Worm (Caenorhabditis elegans) whole organism, L1 larva: Measurements from ENCODE around the gene prx-6.

Source experiments
- C04F5.9 ChIP-seq: sonication (generic microtip); optimal IDR thresholded peaks from 2 replicates; lab custom pipeline; 2016; ENCODE audit warnings: missing genetic modification characterization, missing compliant biosample characterization
- C16A3.4 ChIP-seq: fragments of 150-350 bp; optimal IDR thresholded peaks from 2 replicates; lab custom pipeline; 2014; ENCODE audit warnings: missing biosample characterization, missing genetic modification characterization
- Y116A8C.19 ChIP-seq: sonication (generic microtip); optimal IDR thresholded peaks from 2 replicates; lab custom pipeline; 2016; ENCODE audit warnings: missing compliant biosample characterization, missing genetic modification characterization, borderline replicate concordance
- aly-2 ChIP-seq: fragments of 150-350 bp; optimal IDR thresholded peaks from 2 replicates; lab custom pipeline; 2014; ENCODE audit warnings: missing biosample characterization, missing genetic modification characterization
- blmp-1 ChIP-seq: fragments of 150-350 bp; optimal IDR thresholded peaks from 2 replicates; lab custom pipeline; 2014; ENCODE audit warnings: missing biosample characterization, missing genetic modification characterization
- ceh-8 ChIP-seq: fragments of 200-800 bp; sonication (Bioruptor generic); optimal IDR thresholded peaks from 2 replicates; lab custom pipeline; 2018; ENCODE audit warnings: mild to moderate bottlenecking, missing genetic modification characterization, moderate library complexity, missing compliant biosample characterization
- ceh-82 ChIP-seq, 3 experiments: fragments of 150-350 bp in 1 of 3; sonication (generic microtip) in 2 of 3; optimal IDR thresholded peaks; 2 replicates each; lab custom pipeline; 2014 to 2017; ENCODE audit warnings: missing biosample characterization in 3 of 3, missing genetic modification characterization in 3 of 3
- ceh-88 ChIP-seq: fragments of 200-800 bp; sonication (Bioruptor generic); IDR thresholded peaks from 2 replicates; pipeline ENCODE4 v1.3.6; 2022; ENCODE audit warnings: missing genetic modification characterization, missing compliant biosample characterization
- ces-1 ChIP-seq: fragments of 150-350 bp; optimal IDR thresholded peaks from 2 replicates; lab custom pipeline; 2014; ENCODE audit warnings: missing biosample characterization, missing genetic modification reagents, missing genetic modification characterization
- dpl-1 ChIP-seq, 3 experiments: fragments of 150-350 bp in 2 of 3; sonication (generic microtip) in 1 of 3; optimal IDR thresholded peaks; 2 replicates each; lab custom pipeline; 2014 to 2017; ENCODE audit warnings: missing biosample characterization in 3 of 3, missing genetic modification characterization in 3 of 3, missing genetic modification reagents in 3 of 3
- dsc-1 ChIP-seq: sonication (generic microtip); optimal IDR thresholded peaks from 2 replicates; lab custom pipeline; 2016; ENCODE audit warnings: mild to moderate bottlenecking, missing genetic modification characterization, missing compliant biosample characterization
- efl-1 ChIP-seq, 4 experiments: fragments of 150-350 bp; optimal IDR thresholded peaks in 3 of 4; peaks in 1 of 4; 1 replicate in 1 of 4; 2 replicates in 3 of 4; lab custom pipeline; 2014; ENCODE audit warnings: missing biosample characterization in 2 of 4, missing genetic modification characterization in 2 of 4, missing genetic modification reagents in 2 of 4
- efl-3 ChIP-seq: fragments of 200-800 bp; sonication (Bioruptor generic); optimal IDR thresholded peaks from 2 replicates; lab custom pipeline; 2018; ENCODE audit warnings: mild to moderate bottlenecking, missing genetic modification characterization, missing compliant biosample characterization
- egl-13 ChIP-seq: sonication (generic microtip); optimal IDR thresholded peaks from 2 replicates; lab custom pipeline; 2016; ENCODE audit warnings: missing genotype, missing genetic modification reagents, missing genetic modification characterization, missing compliant biosample characterization
- elt-2 ChIP-seq: sonication (generic microtip); optimal IDR thresholded peaks from 2 replicates; lab custom pipeline; 2016; ENCODE audit warnings: missing genetic modification characterization, mild to moderate bottlenecking, inconsistent platforms, missing compliant biosample characterization, missing genetic modification reagents
- elt-3 ChIP-seq, 6 experiments: fragments of 150-350 bp in 1 of 6; sonication (generic microtip); optimal IDR thresholded peaks; 2 replicates each; lab custom pipeline; 2017 to 2018; ENCODE audit warnings: missing biosample characterization in 6 of 6, missing genetic modification characterization in 6 of 6, inconsistent platforms in 1 of 6
- fkh-8 ChIP-seq: sonication (generic microtip); optimal IDR thresholded peaks from 2 replicates; lab custom pipeline; 2016; ENCODE audit warnings: mild to moderate bottlenecking, missing genetic modification characterization, missing compliant biosample characterization
- isw-1 ChIP-seq: fragments of 200-800 bp; sonication (Bioruptor generic); IDR thresholded peaks from 2 replicates; pipeline ENCODE4 v1.3.6; 2022; ENCODE audit warnings: missing genetic modification characterization, missing compliant biosample characterization
- lin-39 ChIP-seq: fragments of 150-350 bp; optimal IDR thresholded peaks from 2 replicates; lab custom pipeline; 2014; ENCODE audit warnings: missing biosample characterization, missing genetic modification reagents, missing genetic modification characterization
- lir-3 ChIP-seq: sonication (generic microtip); optimal IDR thresholded peaks from 2 replicates; lab custom pipeline; 2016; ENCODE audit warnings: mild to moderate bottlenecking, missing genetic modification characterization, moderate library complexity, missing compliant biosample characterization; ENCODE audit not compliant: poor library complexity
- lsy-2 ChIP-seq, 2 experiments: fragments of 150-350 bp; optimal IDR thresholded peaks; 2 replicates each; lab custom pipeline; 2014; ENCODE audit warnings: missing biosample characterization in 2 of 2, missing genetic modification characterization in 2 of 2
- mab-9 ChIP-seq: fragments of 200-800 bp; sonication (Bioruptor generic); IDR thresholded peaks from 2 replicates; pipeline ENCODE4 v1.3.6; 2022; ENCODE audit warnings: missing genetic modification reagents, missing genetic modification characterization, missing compliant biosample characterization
- mdl-1 ChIP-seq, 2 experiments: fragments of 150-350 bp; optimal IDR thresholded peaks; 2 replicates each; lab custom pipeline; 2014 to 2017; ENCODE audit warnings: missing biosample characterization in 2 of 2, missing genetic modification characterization in 2 of 2, inconsistent platforms in 1 of 2
- mep-1 ChIP-seq: fragments of 150-350 bp; optimal IDR thresholded peaks from 2 replicates; lab custom pipeline; 2014; ENCODE audit warnings: missing biosample characterization, missing genetic modification characterization
- nhr-11 ChIP-seq: fragments of 150-350 bp; optimal IDR thresholded peaks from 2 replicates; lab custom pipeline; 2014; ENCODE audit warnings: missing biosample characterization, missing genetic modification characterization
- nhr-19 ChIP-seq: fragments of 200-800 bp; sonication (Bioruptor generic); conservative IDR thresholded peaks from 2 replicates; pipeline ENCODE4 v1.3.6; 2022; ENCODE audit warnings: missing genetic modification characterization, missing compliant biosample characterization
- nhr-20 ChIP-seq: sonication (generic microtip); optimal IDR thresholded peaks from 2 replicates; lab custom pipeline; 2016; ENCODE audit warnings: mild to moderate bottlenecking, missing genetic modification characterization, missing compliant biosample characterization
- nhr-47 ChIP-seq: sonication (generic microtip); optimal IDR thresholded peaks from 2 replicates; lab custom pipeline; 2016; ENCODE audit warnings: mild to moderate bottlenecking, missing genetic modification characterization, moderate library complexity, missing compliant biosample characterization
- nhr-71 ChIP-seq: sonication (generic microtip); optimal IDR thresholded peaks from 2 replicates; lab custom pipeline; 2016; ENCODE audit warnings: mild to moderate bottlenecking, missing genetic modification characterization, moderate library complexity, missing compliant biosample characterization
- nhr-76 ChIP-seq: sonication (generic microtip); optimal IDR thresholded peaks from 2 replicates; lab custom pipeline; 2017; ENCODE audit warnings: missing biosample characterization, missing genetic modification characterization
- nhr-77 ChIP-seq: fragments of 150-350 bp; optimal IDR thresholded peaks from 2 replicates; lab custom pipeline; 2014; ENCODE audit warnings: missing biosample characterization, missing genetic modification characterization
- nhr-84 ChIP-seq: sonication (generic microtip); optimal IDR thresholded peaks from 2 replicates; lab custom pipeline; 2017; ENCODE audit warnings: missing biosample characterization, missing genetic modification characterization
- nhr-85 ChIP-seq: sonication (generic microtip); peaks from one replicate; lab custom pipeline; 2016; ENCODE audit warnings: missing genetic modification characterization, inconsistent platforms, missing compliant biosample characterization
- nhr-90 ChIP-seq: sonication (generic microtip); optimal IDR thresholded peaks from 2 replicates; lab custom pipeline; 2016; ENCODE audit warnings: mild to moderate bottlenecking, missing genetic modification characterization, missing compliant biosample characterization; ENCODE audit not compliant: poor library complexity
- pag-3 ChIP-seq: sonication (generic microtip); optimal IDR thresholded peaks from 2 replicates; lab custom pipeline; 2017; ENCODE audit warnings: missing genetic modification characterization, mild to moderate bottlenecking, missing compliant biosample characterization, antibody characterized with exemption, borderline replicate concordance; ENCODE audit not compliant: insufficient read depth
- rnt-1 ChIP-seq: sonication (generic microtip); optimal IDR thresholded peaks from 2 replicates; lab custom pipeline; 2016; ENCODE audit warnings: mild to moderate bottlenecking, missing genetic modification characterization, moderate library complexity, missing compliant biosample characterization
- skn-1 ChIP-seq: fragments of 150-350 bp; optimal IDR thresholded peaks from 2 replicates; lab custom pipeline; 2014; ENCODE audit warnings: missing biosample characterization, missing genetic modification characterization
- snpc-4 ChIP-seq: fragments of 150-350 bp; optimal IDR thresholded peaks from 2 replicates; lab custom pipeline; 2014; ENCODE audit warnings: missing biosample characterization, missing genetic modification characterization
- snu-23 ChIP-seq: sonication (generic microtip); optimal IDR thresholded peaks from 2 replicates; lab custom pipeline; 2016; ENCODE audit warnings: missing genetic modification characterization, missing compliant biosample characterization
- sox-4 ChIP-seq: sonication (generic microtip); optimal IDR thresholded peaks from 2 replicates; lab custom pipeline; 2016; ENCODE audit warnings: missing genetic modification characterization, missing compliant biosample characterization
- sup-37 ChIP-seq: fragments of 200-800 bp; sonication (Bioruptor generic); optimal IDR thresholded peaks from 2 replicates; lab custom pipeline; 2018; ENCODE audit warnings: mild to moderate bottlenecking, missing genetic modification characterization, missing compliant biosample characterization
- tbx-2 ChIP-seq: sonication (generic microtip); optimal IDR thresholded peaks from 2 replicates; lab custom pipeline; 2016; ENCODE audit warnings: missing genetic modification characterization, missing compliant biosample characterization
- unc-130 ChIP-seq: fragments of 150-350 bp; optimal IDR thresholded peaks from 2 replicates; lab custom pipeline; 2017; ENCODE audit warnings: missing biosample characterization, missing genetic modification characterization, inconsistent platforms
- unc-30 ChIP-seq: sonication (generic microtip); optimal IDR thresholded peaks from 2 replicates; lab custom pipeline; 2017; ENCODE audit warnings: missing biosample characterization, missing genetic modification characterization
- unc-86 ChIP-seq: sonication (generic microtip); optimal IDR thresholded peaks from 2 replicates; lab custom pipeline; 2016; ENCODE audit warnings: missing genetic modification characterization, missing compliant biosample characterization
- vab-15 ChIP-seq: sonication (generic microtip); optimal IDR thresholded peaks from 2 replicates; lab custom pipeline; 2017; ENCODE audit warnings: missing genotype, mild to moderate bottlenecking, missing genetic modification characterization, missing compliant biosample characterization
- xbp-1 ChIP-seq: sonication (generic microtip); optimal IDR thresholded peaks from 2 replicates; lab custom pipeline; 2016; ENCODE audit warnings: missing genetic modification characterization, missing compliant biosample characterization
- zag-1 ChIP-seq: fragments of 150-350 bp; optimal IDR thresholded peaks from 2 replicates; lab custom pipeline; 2014; ENCODE audit warnings: missing biosample characterization, missing genetic modification characterization
- ztf-11 ChIP-seq, 2 experiments: sonication (generic microtip); optimal IDR thresholded peaks; 2 replicates each; lab custom pipeline; 2016 to 2017; ENCODE audit warnings: missing genetic modification characterization in 2 of 2, missing biosample characterization in 1 of 2, missing compliant biosample characterization in 1 of 2
- ztf-4 ChIP-seq: fragments of 150-350 bp; optimal IDR thresholded peaks from 2 replicates; lab custom pipeline; 2014; ENCODE audit warnings: missing biosample characterization, missing genetic modification characterization

prx-6 gene

ce11 chrV:4686680-4687470 lies 33.0 kb downstream of the prx-6 start, which contains the start of gene taf-10:
Gene taf-10, plus strand, starts transcription at chrV:4687103.
- TF ChIP-seq nhr-85 (tag; lab: Kevin White, UChicago) (peak; percentile 84), lsy-2 (tag; optimal IDR thresholded peaks at IDR 0.05; lab: Kevin White, UChicago) (peak; percentile 59 to 69), nhr-90 (tag; lab: Kevin White, UChicago) (peak; percentile 66), nhr-11 (tag; lab: Kevin White, UChicago) (no peak), elt-3 (tag; optimal IDR thresholded peaks at IDR 0.05; lab: Kevin White, UChicago) (peak in 1 of 6 experiments; percentile 49), nhr-71 (tag; lab: Kevin White, UChicago) (peak; percentile 73), unc-86 (peak; percentile 11), zag-1 (tag; lab: Kevin White, UChicago) (no peak), xbp-1 (peak; percentile 44), vab-15 (tag; lab: Kevin White, UChicago) (no peak), tbx-2 (tag; lab: Kevin White, UChicago) (peak; percentile 53), nhr-84 (no peak), mab-9 (GFP tag; lab: Robert Waterston, UW) (no peak), rnt-1 (peak; percentile 75), ces-1 (no peak), C16A3.4 (peak; percentile 61), lin-39 (tag; lab: Kevin White, UChicago) (peak; percentile 28), snpc-4 (tag; lab: Kevin White, UChicago) (peak; percentile 40), Y116A8C.19 (tag; lab: Kevin White, UChicago) (no peak), pag-3 (tag; lab: Kevin White, UChicago) (peak; percentile 7), aly-2 (tag; lab: Kevin White, UChicago) (no peak), nhr-20 (tag; lab: Kevin White, UChicago) (peak; percentile 62), ceh-8 (no peak), ceh-82 (tag; optimal IDR thresholded peaks at IDR 0.05; lab: Kevin White, UChicago) (peak in 1 of 3 experiments; percentile 67), efl-3 (GFP tag; lab: Kevin White, UChicago) (no peak), efl-1 (optimal IDR thresholded peaks at IDR 0.05; lab: Kevin White, UChicago) (peak; percentile 55 to 61), efl-1 (GFP tag; optimal IDR thresholded peaks at IDR 0.05 in 1 of 2; lab: Kevin White, UChicago) (peak; percentile 51 to 96), dsc-1 (tag; lab: Kevin White, UChicago) (peak; percentile 43), C04F5.9 (tag; lab: Kevin White, UChicago) (no peak), ztf-11 (tag; optimal IDR thresholded peaks at IDR 0.05; lab: Kevin White, UChicago) (peak in 1 of 2 experiments; percentile 47), nhr-19 (GFP tag; lab: Robert Waterston, UW) (peak; percentile 52), unc-30 (tag; lab: Kevin White, UChicago) (no peak), mep-1 (peak; percentile 47), nhr-76 (tag; lab: Kevin White, UChicago) (no peak), elt-2 (peak; percentile 16), ztf-4 (tag; lab: Kevin White, UChicago) (no peak), isw-1 (GFP tag; lab: Robert Waterston, UW) (no peak; the same call in 1 of the 2 replicates), nhr-77 (tag; lab: Kevin White, UChicago) (no peak), sup-37 (no peak), blmp-1 (tag; lab: Kevin White, UChicago) (peak; percentile 15), mdl-1 (tag; optimal IDR thresholded peaks at IDR 0.05; lab: Kevin White, UChicago) (peak in 1 of 2 experiments; percentile 88), unc-130 (tag; lab: Kevin White, UChicago) (peak; percentile 24), ceh-88 (GFP tag; lab: Robert Waterston, UW) (no peak), sox-4 (tag; lab: Kevin White, UChicago) (no peak), fkh-8 (peak; percentile 28), egl-13 (peak; percentile 19), nhr-47 (peak; percentile 66), lir-3 (tag; lab: Kevin White, UChicago) (peak; percentile 21), snu-23 (GFP tag; lab: Kevin White, UChicago) (peak; percentile 67), skn-1 (tag; lab: Kevin White, UChicago) (peak; percentile 72), dpl-1 (GFP tag; optimal IDR thresholded peaks at IDR 0.05; lab: Kevin White, UChicago) (peak; percentile 44 to 66 (median 66))
